Worm (Caenorhabditis elegans): ENCODE measurements around the gene lars-1.

Gene lars-1

DNA sequence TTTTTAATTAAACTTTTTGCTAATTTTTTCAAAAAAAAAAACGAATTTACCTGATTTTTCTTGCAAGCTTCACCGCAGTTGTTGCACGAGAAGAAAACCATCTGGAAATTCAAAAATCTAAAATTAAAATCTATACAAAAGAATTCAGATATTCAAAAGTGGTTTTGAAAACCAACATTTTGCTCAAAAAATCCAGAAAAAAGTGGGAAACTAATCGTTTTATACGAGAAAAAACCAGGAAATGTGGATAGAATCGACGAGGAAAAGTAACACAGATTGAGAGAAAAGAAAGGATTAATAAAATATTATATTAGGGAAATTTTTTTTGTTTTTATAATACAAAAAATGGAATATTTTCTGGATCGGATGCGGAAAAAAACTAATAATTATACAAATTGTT lies 22.5 kb downstream of the lars-1 start, which contains the start of gene C16C10.8 (continued):
- TF ChIP-seq ama-1 (optimal IDR thresholded peaks at IDR 0.05) (no peak), ama-1 (GFP tag; optimal IDR thresholded peaks at IDR 0.05) (no peak), nhr-80 (tag; optimal IDR thresholded peaks at IDR 0.05) (no peak)

DNA sequence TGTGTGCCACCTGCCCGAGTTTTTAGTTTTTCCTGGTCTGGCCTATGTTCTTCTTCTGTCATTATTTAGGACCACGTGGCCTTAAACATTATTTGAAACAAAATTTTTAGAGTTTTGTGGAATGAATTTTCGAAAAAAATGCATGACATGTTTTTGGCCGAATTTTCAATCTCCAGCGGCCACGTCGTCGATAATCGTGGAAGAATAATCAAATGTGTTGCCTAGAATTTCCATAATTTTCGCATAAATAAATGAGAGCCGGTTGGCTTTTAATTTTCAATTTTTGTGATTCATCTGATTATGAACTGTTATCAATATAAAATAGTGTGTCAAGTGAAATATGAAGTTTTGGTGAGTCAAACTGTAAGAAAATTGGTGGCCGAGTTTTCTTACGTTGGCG lies 25.7 kb downstream of the lars-1 start, which contains the start of gene C01G12.16:
Gene C01G12.16, plus strand, starts transcription at position 301 of the 400 bp plus-strand sequence.
- TF ChIP-seq ets-4 (GFP tag; optimal IDR thresholded peaks at IDR 0.05): no peak
- TF ChIP-seq nfya-1 (tag; optimal IDR thresholded peaks at IDR 0.05; ENCODE audit: borderline replicate concordance, insufficient read depth): no peak

DNA sequence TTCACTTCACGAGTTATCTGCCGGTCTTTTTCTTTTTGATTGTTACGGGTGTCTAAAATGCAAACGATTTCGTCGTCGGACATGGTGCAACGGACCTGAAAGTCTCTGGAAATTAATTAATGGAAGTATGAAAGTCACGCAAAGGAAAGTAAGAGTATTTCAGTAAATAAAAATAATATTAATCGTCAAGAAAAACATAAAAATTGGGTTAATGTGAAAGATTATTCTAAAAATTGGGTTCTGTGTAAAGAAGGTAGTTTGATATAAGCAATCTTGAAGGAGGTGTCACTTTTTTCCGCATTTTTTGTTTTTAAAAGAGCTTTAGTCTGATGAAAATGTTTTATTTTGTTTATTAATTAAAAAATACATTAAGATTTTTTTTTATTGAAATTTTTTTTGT lies 29.3 kb downstream of the lars-1 start, which contains the start of gene C16C10.9:
Gene C16C10.9, minus strand, starts transcription at position 101 of the 400 bp plus-strand sequence.
- TF ChIP-seq Y53F4B.3 (GFP tag; IDR thresholded peaks at IDR 0.05) (no peak), cebp-2 (GFP tag; IDR thresholded peaks at IDR 0.05) (no peak), F22D6.2 (tag; optimal IDR thresholded peaks at IDR 0.05) (no peak), somi-1 (GFP tag; optimal IDR thresholded peaks at IDR 0.05) (no peak), ama-1 (optimal IDR thresholded peaks at IDR 0.05) (no peak), ama-1 (GFP tag; optimal IDR thresholded peaks at IDR 0.05) (no peak), F33H1.4 (GFP tag; IDR thresholded peaks at IDR 0.05) (no peak)

- peak; percentile 16 for TF ChIP-seq lsl-1 (GFP tag; optimal IDR thresholded peaks at IDR 0.05)
- TF ChIP-seq F33H1.4 (GFP tag; IDR thresholded peaks at IDR 0.05): 0 out of 2 replicates have a peak, but pooled peaks have one; percentile 12
- TF ChIP-seq nhr-179 (tag; optimal IDR thresholded peaks at IDR 0.05): no peak
These were observed 33.3 kb downstream of the lars-1 start, which contains the start of gene glod-4 for ce11 chrIII:4153299-4153698. Gene glod-4, plus strand, starts transcription at chrIII:4153599.

- TF ChIP-seq cebp-1 (GFP tag; IDR thresholded peaks at IDR 0.05) (no peak), cebp-1 (tag; optimal IDR thresholded peaks at IDR 0.05) (peak; percentile 20), K12H6.12 (tag; optimal IDR thresholded peaks at IDR 0.05) (no peak), Y95B8A.8 (GFP tag; IDR thresholded peaks at IDR 0.05) (0 out of 2 replicates have a peak, but pooled peaks have one; percentile 18), F10E7.11 (tag; optimal IDR thresholded peaks at IDR 0.05) (no peak), nhr-90 (tag; optimal IDR thresholded peaks at IDR 0.05) (no peak), lin-35 (GFP tag; optimal IDR thresholded peaks at IDR 0.05) (peak in 1 of 3 experiments; percentile 41), attf-5 (GFP tag; optimal IDR thresholded peaks at IDR 0.05) (no peak), hsf-1 (GFP tag; IDR thresholded peaks at IDR 0.05) (no peak), rpc-1 (optimal IDR thresholded peaks at IDR 0.05) (no peak), rpc-1 (tag; optimal IDR thresholded peaks at IDR 0.05) (no peak), madf-3 (GFP tag; IDR thresholded peaks at IDR 0.05) (0 out of 2 replicates have a peak, but pooled peaks have one; percentile 33)
These were observed 33.8 kb downstream of the lars-1 start for ce11 chrIII:4152828-4153227.

- no peak for TF ChIP-seq Y95B8A.8 (GFP tag; IDR thresholded peaks at IDR 0.05)
- TF ChIP-seq zfh-2 (GFP tag; conservative IDR thresholded peaks at IDR 0.05): peak; percentile 72; the same call in 1 of the 2 replicates
- no peak for TF ChIP-seq dpff-1 (tag; optimal IDR thresholded peaks at IDR 0.05)
- no peak for TF ChIP-seq snpc-1.3 (tag; optimal IDR thresholded peaks at IDR 0.05; ENCODE audit: insufficient read depth)
- TF ChIP-seq aptf-3 (GFP tag; IDR thresholded peaks at IDR 0.05): no peak
- no peak for TF ChIP-seq F10E7.11 (tag; optimal IDR thresholded peaks at IDR 0.05)
These were observed 34.3 kb downstream of the lars-1 start for ce11 chrIII:4152309-4152708.

ce11 chrIII:4151548-4152104 lies 35.0 kb downstream of the lars-1 start, which contains the start of the genes wht-3 and har-1:
Gene wht-3, minus strand, starts transcription at chrIII:4151598.
Gene har-1, plus strand, starts transcription at chrIII:4152054.
- TF ChIP-seq tbp1 (GFP tag; optimal IDR thresholded peaks at IDR 0.05) (no peak), B0336.3 (GFP tag; IDR thresholded peaks at IDR 0.05) (0 out of 2 replicates have a peak, but pooled peaks have one; percentile 35), cebp-1 (GFP tag; IDR thresholded peaks at IDR 0.05) (peak; percentile 91), cebp-1 (tag; optimal IDR thresholded peaks at IDR 0.05) (peak; percentile 98), ceh-100 (GFP tag; IDR thresholded peaks at IDR 0.05) (no peak), F39B2.1 (GFP tag; IDR thresholded peaks at IDR 0.05) (0 out of 2 replicates have a peak, but pooled peaks have one; percentile 15), hsf-1 (GFP tag; IDR thresholded peaks at IDR 0.05) (peak; percentile 60; the same call in 1 of the 2 replicates), nhr-90 (tag; optimal IDR thresholded peaks at IDR 0.05) (no peak), ceh-79 (tag; optimal IDR thresholded peaks at IDR 0.05) (peak; percentile 74), hmg-1.2 (GFP tag; IDR thresholded peaks at IDR 0.05) (0 out of 2 replicates have a peak, but pooled peaks have one; percentile 4), atf-7 (tag; optimal IDR thresholded peaks at IDR 0.05) (peak; percentile 36), lin-54 (GFP tag; optimal IDR thresholded peaks at IDR 0.05) (peak; percentile 28), ekl-4 (GFP tag; IDR thresholded peaks at IDR 0.05) (0 out of 2 replicates have a peak, but pooled peaks have one; percentile 37), K11D2.4 (GFP tag; IDR thresholded peaks at IDR 0.05) (no peak)
